Worm (Caenorhabditis elegans) whole organism, L1 larva: ENCODE results near the gene C06H5.14.

Source experiments
- hlh-17 ChIP-seq: fragments of 200-800 bp; sonication (Bioruptor generic); optimal IDR thresholded peaks from 2 replicates; lab custom pipeline; 2018; ENCODE audit warnings: missing genetic modification characterization, mild to moderate bottlenecking, missing compliant biosample characterization, moderate library complexity, borderline replicate concordance
- nhr-237 ChIP-seq: fragments of 150-350 bp; optimal IDR thresholded peaks from 2 replicates; lab custom pipeline; 2014; ENCODE audit warnings: missing biosample characterization, missing genetic modification characterization
- unc-98 ChIP-seq: fragments of 200-800 bp; sonication (Bioruptor generic); IDR thresholded peaks from 2 replicates; pipeline ENCODE4 v1.3.6; 2022; ENCODE audit warnings: missing genetic modification characterization, missing compliant biosample characterization

DNA sequence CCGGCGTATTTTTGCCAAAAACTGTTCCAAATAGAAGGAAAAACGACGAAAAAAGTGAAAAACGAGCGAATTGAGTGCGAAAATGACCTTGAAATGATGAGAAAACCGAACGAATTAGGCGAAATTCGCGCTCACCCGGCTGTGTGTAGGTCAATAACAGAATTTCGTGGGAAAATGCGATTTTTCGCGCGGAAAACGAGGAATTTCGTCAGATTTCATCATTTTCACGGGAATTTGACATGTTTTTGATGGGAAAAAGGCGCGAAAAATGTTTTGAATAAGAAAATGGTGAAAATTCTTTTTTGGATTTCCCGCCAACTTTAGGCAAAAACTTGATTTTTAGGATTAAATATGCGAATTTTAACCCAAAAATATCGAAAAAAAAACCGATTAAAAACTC lies 44.9 kb upstream of the C06H5.14 start:
- TF ChIP-seq unc-98, result no peak
- TF ChIP-seq hlh-17, result no peak
- TF ChIP-seq nhr-237, result no peak
